Worm (Caenorhabditis elegans) whole organism, L1 larva: Measurements from ENCODE around the gene mltn-8.

ENCODE experiments used
- C16A3.4 ChIP-seq: fragments of 150-350 bp; optimal IDR thresholded peaks from 2 replicates; lab custom pipeline; 2014; ENCODE audit warnings: missing biosample characterization, missing genetic modification characterization
- F16B12.6 ChIP-seq: fragments of 150-350 bp; optimal IDR thresholded peaks from 2 replicates; lab custom pipeline; 2014; ENCODE audit warnings: missing biosample characterization, missing genetic modification characterization
- aha-1 ChIP-seq: fragments of 150-350 bp; optimal IDR thresholded peaks from 2 replicates; lab custom pipeline; 2014; ENCODE audit warnings: missing biosample characterization, missing genetic modification characterization
- alr-1 ChIP-seq: fragments of 200-800 bp; sonication (Bioruptor generic); optimal IDR thresholded peaks from 2 replicates; lab custom pipeline; 2018; ENCODE audit warnings: borderline replicate concordance, mild to moderate bottlenecking, missing genetic modification characterization, missing compliant biosample characterization
- ama-1 ChIP-seq: fragments of 150-350 bp; optimal IDR thresholded peaks from 2 replicates; lab custom pipeline; 2014
- blmp-1 ChIP-seq: fragments of 150-350 bp; optimal IDR thresholded peaks from 2 replicates; lab custom pipeline; 2014; ENCODE audit warnings: missing biosample characterization, missing genetic modification characterization
- ceh-63 ChIP-seq: fragments of 200-800 bp; sonication (Bioruptor generic); optimal IDR thresholded peaks from 2 replicates; lab custom pipeline; 2018; ENCODE audit warnings: mild to moderate bottlenecking, missing genetic modification characterization, missing compliant biosample characterization
- ceh-8 ChIP-seq: fragments of 200-800 bp; sonication (Bioruptor generic); optimal IDR thresholded peaks from 2 replicates; lab custom pipeline; 2018; ENCODE audit warnings: mild to moderate bottlenecking, missing genetic modification characterization, moderate library complexity, missing compliant biosample characterization
- ceh-82 ChIP-seq, 3 experiments: fragments of 150-350 bp in 1 of 3; sonication (generic microtip) in 2 of 3; optimal IDR thresholded peaks; 2 replicates each; lab custom pipeline; 2014 to 2017; ENCODE audit warnings: missing biosample characterization in 3 of 3, missing genetic modification characterization in 3 of 3
- dpl-1 ChIP-seq, 3 experiments: fragments of 150-350 bp in 2 of 3; sonication (generic microtip) in 1 of 3; optimal IDR thresholded peaks; 2 replicates each; lab custom pipeline; 2014 to 2017; ENCODE audit warnings: missing biosample characterization in 3 of 3, missing genetic modification characterization in 3 of 3, missing genetic modification reagents in 3 of 3
- dsc-1 ChIP-seq: sonication (generic microtip); optimal IDR thresholded peaks from 2 replicates; lab custom pipeline; 2016; ENCODE audit warnings: mild to moderate bottlenecking, missing genetic modification characterization, missing compliant biosample characterization
- efl-3 ChIP-seq: fragments of 200-800 bp; sonication (Bioruptor generic); optimal IDR thresholded peaks from 2 replicates; lab custom pipeline; 2018; ENCODE audit warnings: mild to moderate bottlenecking, missing genetic modification characterization, missing compliant biosample characterization
- egl-27 ChIP-seq, 2 experiments: fragments of 150-350 bp in 1 of 2; sonication (generic microtip); optimal IDR thresholded peaks; 3 replicates each; lab custom pipeline; 2017 to 2018; ENCODE audit warnings: missing biosample characterization in 2 of 2, missing genetic modification characterization in 2 of 2, missing genetic modification reagents in 2 of 2
- elt-2 ChIP-seq: sonication (generic microtip); optimal IDR thresholded peaks from 2 replicates; lab custom pipeline; 2016; ENCODE audit warnings: missing genetic modification characterization, mild to moderate bottlenecking, inconsistent platforms, missing compliant biosample characterization, missing genetic modification reagents
- elt-3 ChIP-seq, 6 experiments: fragments of 150-350 bp in 1 of 6; sonication (generic microtip); optimal IDR thresholded peaks; 2 replicates each; lab custom pipeline; 2017 to 2018; ENCODE audit warnings: missing biosample characterization in 6 of 6, missing genetic modification characterization in 6 of 6, inconsistent platforms in 1 of 6
- fkh-10 ChIP-seq: sonication (generic microtip); optimal IDR thresholded peaks from 2 replicates; lab custom pipeline; 2017; ENCODE audit warnings: missing biosample characterization, missing genetic modification reagents, missing genetic modification characterization
- fkh-8 ChIP-seq: sonication (generic microtip); optimal IDR thresholded peaks from 2 replicates; lab custom pipeline; 2016; ENCODE audit warnings: mild to moderate bottlenecking, missing genetic modification characterization, missing compliant biosample characterization
- grh-1 ChIP-seq: fragments of 200-800 bp; sonication (Bioruptor generic); IDR thresholded peaks from 2 replicates; pipeline ENCODE4 v1.3.6; 2022; ENCODE audit warnings: missing genetic modification reagents, missing genetic modification characterization, missing compliant biosample characterization
- hlh-17 ChIP-seq: fragments of 200-800 bp; sonication (Bioruptor generic); optimal IDR thresholded peaks from 2 replicates; lab custom pipeline; 2018; ENCODE audit warnings: missing genetic modification characterization, mild to moderate bottlenecking, missing compliant biosample characterization, moderate library complexity, borderline replicate concordance
- hpl-2 ChIP-seq: fragments of 150-350 bp; optimal IDR thresholded peaks from 2 replicates; lab custom pipeline; 2014; ENCODE audit warnings: missing biosample characterization, missing genetic modification reagents, missing genetic modification characterization
- isw-1 ChIP-seq: fragments of 200-800 bp; sonication (Bioruptor generic); IDR thresholded peaks from 2 replicates; pipeline ENCODE4 v1.3.6; 2022; ENCODE audit warnings: missing genetic modification characterization, missing compliant biosample characterization
- lin-13 ChIP-seq: fragments of 150-350 bp; optimal IDR thresholded peaks from 2 replicates; lab custom pipeline; 2014; ENCODE audit warnings: missing biosample characterization, missing genetic modification reagents, missing genetic modification characterization
- lin-14 ChIP-seq: fragments of 200-800 bp; sonication (Bioruptor generic); optimal IDR thresholded peaks from 2 replicates; lab custom pipeline; 2018; ENCODE audit warnings: mild to moderate bottlenecking, missing genetic modification characterization, moderate library complexity, missing compliant biosample characterization
- lin-15B ChIP-seq: fragments of 150-350 bp; sonication (generic microtip); optimal IDR thresholded peaks from 3 replicates; lab custom pipeline; 2014; ENCODE audit warnings: missing biosample characterization, missing genetic modification characterization
- lin-35 ChIP-seq, 2 experiments: fragments of 150-350 bp; optimal IDR thresholded peaks; 2 replicates each; lab custom pipeline; 2014; ENCODE audit warnings: missing biosample characterization in 2 of 2, missing genetic modification characterization in 2 of 2, missing genetic modification reagents in 2 of 2
- lsy-2 ChIP-seq, 2 experiments: fragments of 150-350 bp; optimal IDR thresholded peaks; 2 replicates each; lab custom pipeline; 2014; ENCODE audit warnings: missing biosample characterization in 2 of 2, missing genetic modification characterization in 2 of 2
- mab-9 ChIP-seq: fragments of 200-800 bp; sonication (Bioruptor generic); IDR thresholded peaks from 2 replicates; pipeline ENCODE4 v1.3.6; 2022; ENCODE audit warnings: missing genetic modification reagents, missing genetic modification characterization, missing compliant biosample characterization
- mep-1 ChIP-seq: fragments of 150-350 bp; optimal IDR thresholded peaks from 2 replicates; lab custom pipeline; 2014; ENCODE audit warnings: missing biosample characterization, missing genetic modification characterization
- nhr-19 ChIP-seq: fragments of 200-800 bp; sonication (Bioruptor generic); conservative IDR thresholded peaks from 2 replicates; pipeline ENCODE4 v1.3.6; 2022; ENCODE audit warnings: missing genetic modification characterization, missing compliant biosample characterization
- nhr-20 ChIP-seq: sonication (generic microtip); optimal IDR thresholded peaks from 2 replicates; lab custom pipeline; 2016; ENCODE audit warnings: mild to moderate bottlenecking, missing genetic modification characterization, missing compliant biosample characterization
- nhr-237 ChIP-seq: fragments of 150-350 bp; optimal IDR thresholded peaks from 2 replicates; lab custom pipeline; 2014; ENCODE audit warnings: missing biosample characterization, missing genetic modification characterization
- nhr-28 ChIP-seq: fragments of 150-350 bp; optimal IDR thresholded peaks from 2 replicates; lab custom pipeline; 2014; ENCODE audit warnings: missing biosample characterization, missing genetic modification characterization
- nhr-47 ChIP-seq: sonication (generic microtip); optimal IDR thresholded peaks from 2 replicates; lab custom pipeline; 2016; ENCODE audit warnings: mild to moderate bottlenecking, missing genetic modification characterization, moderate library complexity, missing compliant biosample characterization
- nhr-77 ChIP-seq: fragments of 150-350 bp; optimal IDR thresholded peaks from 2 replicates; lab custom pipeline; 2014; ENCODE audit warnings: missing biosample characterization, missing genetic modification characterization
- nhr-85 ChIP-seq: sonication (generic microtip); peaks from one replicate; lab custom pipeline; 2016; ENCODE audit warnings: missing genetic modification characterization, inconsistent platforms, missing compliant biosample characterization
- nhr-90 ChIP-seq: sonication (generic microtip); optimal IDR thresholded peaks from 2 replicates; lab custom pipeline; 2016; ENCODE audit warnings: mild to moderate bottlenecking, missing genetic modification characterization, missing compliant biosample characterization; ENCODE audit not compliant: poor library complexity
- pag-3 ChIP-seq: sonication (generic microtip); optimal IDR thresholded peaks from 2 replicates; lab custom pipeline; 2017; ENCODE audit warnings: missing genetic modification characterization, mild to moderate bottlenecking, missing compliant biosample characterization, antibody characterized with exemption, borderline replicate concordance; ENCODE audit not compliant: insufficient read depth
- pqm-1 ChIP-seq: sonication (generic microtip); optimal IDR thresholded peaks from 3 replicates; lab custom pipeline; 2017; ENCODE audit warnings: missing biosample characterization, missing genetic modification characterization
- rnt-1 ChIP-seq: sonication (generic microtip); optimal IDR thresholded peaks from 2 replicates; lab custom pipeline; 2016; ENCODE audit warnings: mild to moderate bottlenecking, missing genetic modification characterization, moderate library complexity, missing compliant biosample characterization
- skn-1 ChIP-seq: fragments of 150-350 bp; optimal IDR thresholded peaks from 2 replicates; lab custom pipeline; 2014; ENCODE audit warnings: missing biosample characterization, missing genetic modification characterization
- snu-23 ChIP-seq: sonication (generic microtip); optimal IDR thresholded peaks from 2 replicates; lab custom pipeline; 2016; ENCODE audit warnings: missing genetic modification characterization, missing compliant biosample characterization
- sptf-1 ChIP-seq: fragments of 150-350 bp; optimal IDR thresholded peaks from 2 replicates; lab custom pipeline; 2014; ENCODE audit warnings: missing biosample characterization, missing genetic modification characterization
- sup-37 ChIP-seq: fragments of 200-800 bp; sonication (Bioruptor generic); optimal IDR thresholded peaks from 2 replicates; lab custom pipeline; 2018; ENCODE audit warnings: mild to moderate bottlenecking, missing genetic modification characterization, missing compliant biosample characterization
- swsn-7 ChIP-seq: sonication (generic microtip); optimal IDR thresholded peaks from 2 replicates; lab custom pipeline; 2016; ENCODE audit warnings: missing genetic modification characterization, missing compliant biosample characterization
- tbx-2 ChIP-seq: sonication (generic microtip); optimal IDR thresholded peaks from 2 replicates; lab custom pipeline; 2016; ENCODE audit warnings: missing genetic modification characterization, missing compliant biosample characterization
- unc-130 ChIP-seq: fragments of 150-350 bp; optimal IDR thresholded peaks from 2 replicates; lab custom pipeline; 2017; ENCODE audit warnings: missing biosample characterization, missing genetic modification characterization, inconsistent platforms
- unc-62 ChIP-seq: fragments of 150-350 bp; optimal IDR thresholded peaks from 2 replicates; lab custom pipeline; 2014; ENCODE audit warnings: missing biosample characterization, missing genetic modification reagents, missing genetic modification characterization
- unc-86 ChIP-seq: sonication (generic microtip); optimal IDR thresholded peaks from 2 replicates; lab custom pipeline; 2016; ENCODE audit warnings: missing genetic modification characterization, missing compliant biosample characterization
- vab-15 ChIP-seq: sonication (generic microtip); optimal IDR thresholded peaks from 2 replicates; lab custom pipeline; 2017; ENCODE audit warnings: missing genotype, mild to moderate bottlenecking, missing genetic modification characterization, missing compliant biosample characterization
- xbp-1 ChIP-seq: sonication (generic microtip); optimal IDR thresholded peaks from 2 replicates; lab custom pipeline; 2016; ENCODE audit warnings: missing genetic modification characterization, missing compliant biosample characterization
- ztf-11 ChIP-seq, 2 experiments: sonication (generic microtip); optimal IDR thresholded peaks; 2 replicates each; lab custom pipeline; 2016 to 2017; ENCODE audit warnings: missing genetic modification characterization in 2 of 2, missing biosample characterization in 1 of 2, missing compliant biosample characterization in 1 of 2
- ztf-4 ChIP-seq: fragments of 150-350 bp; optimal IDR thresholded peaks from 2 replicates; lab custom pipeline; 2014; ENCODE audit warnings: missing biosample characterization, missing genetic modification characterization

mltn-8 gene

DNA sequence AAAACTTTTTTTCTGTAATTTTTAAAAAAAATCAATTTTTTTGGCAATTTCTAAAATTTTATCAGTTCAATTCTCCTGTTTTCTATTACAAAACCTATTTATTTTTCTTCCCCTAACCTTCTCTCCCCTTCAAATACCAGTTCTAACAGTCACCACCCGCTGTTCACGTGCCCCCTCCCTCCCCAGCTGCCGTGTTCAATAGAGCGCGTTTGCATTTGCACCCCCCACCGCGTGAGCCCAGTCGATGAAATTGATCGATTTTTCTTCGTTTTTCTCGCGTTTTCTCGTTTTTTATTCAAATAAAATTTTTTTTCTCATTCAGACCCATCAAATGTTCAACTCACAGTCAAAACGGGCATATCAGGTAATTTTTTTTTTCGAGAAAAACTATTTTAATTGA lies 31.0 kb downstream of the mltn-8 start, which contains the start of gene atg-9:
Gene atg-9 (plus strand): TSS at position 332 of the 400 bp plus-strand sequence.
- TF ChIP-seq lsy-2 (tag; optimal IDR thresholded peaks at IDR 0.05; lab: Kevin White, UChicago) (peak; percentile 70 to 77), lin-35 (GFP tag; optimal IDR thresholded peaks at IDR 0.05; lab: Kevin White, UChicago) (peak; percentile 56 to 85), nhr-47 (tag; lab: Kevin White, UChicago) (peak; percentile 63), ztf-4 (tag; lab: Kevin White, UChicago) (peak; percentile 32), F16B12.6 (tag; lab: Kevin White, UChicago) (peak; percentile 36), egl-27 (tag; optimal IDR thresholded peaks at IDR 0.05; lab: Kevin White, UChicago) (no peak), unc-130 (tag; lab: Kevin White, UChicago) (peak; percentile 56), ceh-8 (GFP tag; lab: Kevin White, UChicago) (peak; percentile 3), swsn-7 (peak; percentile 46), ama-1 (peak; percentile 67), nhr-28 (tag; lab: Kevin White, UChicago) (no peak), ztf-11 (tag; optimal IDR thresholded peaks at IDR 0.05; lab: Kevin White, UChicago) (peak in 1 of 2 experiments; percentile 32), pag-3 (tag; lab: Kevin White, UChicago) (peak; percentile 37), dpl-1 (GFP tag; optimal IDR thresholded peaks at IDR 0.05; lab: Kevin White, UChicago) (peak; percentile 55 to 75 (median 67)), xbp-1 (tag; lab: Kevin White, UChicago) (peak; percentile 40), fkh-10 (no peak), unc-86 (tag; lab: Kevin White, UChicago) (peak; percentile 3), mep-1 (tag; lab: Kevin White, UChicago) (peak; percentile 88), lin-14 (GFP tag; lab: Kevin White, UChicago) (peak; percentile 97), nhr-90 (tag; lab: Kevin White, UChicago) (peak; percentile 68), C16A3.4 (peak; percentile 88), lin-15B (tag; lab: Kevin White, UChicago) (peak; percentile 34), nhr-85 (tag; lab: Kevin White, UChicago) (peak; percentile 89), rnt-1 (tag; lab: Kevin White, UChicago) (peak; percentile 61), nhr-237 (tag; lab: Kevin White, UChicago) (peak; percentile 9), aha-1 (tag; lab: Kevin White, UChicago) (no peak), snu-23 (GFP tag; lab: Kevin White, UChicago) (peak; percentile 75), sup-37 (no peak), hlh-17 (GFP tag; lab: Kevin White, UChicago) (no peak), nhr-20 (tag; lab: Kevin White, UChicago) (peak; percentile 78), unc-62 (GFP tag; lab: Kevin White, UChicago) (no peak), lin-13 (GFP tag; lab: Kevin White, UChicago) (peak; percentile 80), blmp-1 (peak; percentile 72), isw-1 (peak; percentile 31; the same call in 1 of the 2 replicates), vab-15 (tag; lab: Kevin White, UChicago) (peak; percentile 69), alr-1 (tag; lab: Kevin White, UChicago) (no peak), elt-2 (tag; lab: Kevin White, UChicago) (peak; percentile 36), elt-3 (tag; optimal IDR thresholded peaks at IDR 0.05; lab: Kevin White, UChicago) (peak in 3 of 6 experiments; percentile 47 to 70 (median 64)), efl-3 (no peak), pqm-1 (no peak), skn-1 (tag; lab: Kevin White, UChicago) (peak; percentile 81), ceh-82 (tag; optimal IDR thresholded peaks at IDR 0.05; lab: Kevin White, UChicago) (peak; percentile 42 to 78 (median 51)), nhr-19 (GFP tag; lab: Robert Waterston, UW) (peak; percentile 75), ceh-63 (GFP tag; lab: Kevin White, UChicago) (no peak), fkh-8 (peak; percentile 68), tbx-2 (tag; lab: Kevin White, UChicago) (peak; percentile 43), mab-9 (GFP tag; lab: Robert Waterston, UW) (0 out of 2 replicates have a peak, but pooled peaks have one; percentile 16), nhr-77 (tag; lab: Kevin White, UChicago) (peak; percentile 58), dsc-1 (peak; percentile 33), grh-1 (GFP tag; lab: Robert Waterston, UW) (peak; percentile 88), sptf-1 (tag; lab: Kevin White, UChicago) (no peak), hpl-2 (no peak)
